Worm (Caenorhabditis elegans): Measurements from ENCODE around the gene Y94H6A.10.
A peak's percentile ranks its signal among the peaks of the same experiment; 100 is the strongest.

The Y94H6A.10 gene

DNA sequence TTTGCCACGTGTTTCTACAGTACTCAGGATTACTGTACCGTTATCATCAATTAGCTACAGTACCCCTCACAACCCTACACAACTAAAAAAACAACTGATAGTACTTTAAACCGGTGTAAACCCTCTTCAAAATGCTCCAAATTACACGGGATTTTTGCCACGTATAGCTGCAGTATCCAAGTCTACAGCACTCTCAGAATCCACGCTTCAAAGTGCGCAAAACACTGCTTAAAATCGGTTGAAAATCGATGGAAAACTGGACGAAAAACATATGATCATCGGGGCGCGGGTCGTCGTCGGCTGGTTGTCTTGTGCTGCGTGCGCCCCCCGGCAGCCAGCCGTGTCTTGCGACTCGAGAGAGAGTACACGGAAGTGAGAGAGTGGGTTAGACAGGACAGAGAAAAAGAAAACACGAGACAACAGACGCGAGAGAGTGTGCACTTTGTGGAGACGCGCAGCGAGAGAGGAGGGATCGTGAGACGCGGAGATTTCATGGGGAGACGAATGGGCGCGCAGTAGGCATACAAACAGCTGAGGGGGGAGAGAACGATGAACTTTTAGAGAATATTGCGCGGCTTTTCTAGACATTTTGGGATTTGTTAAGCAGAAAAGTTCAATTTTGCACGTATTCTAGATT is 2.0 kb downstream of the Y94H6A.10 start (continued):
- TF ChIP-seq C16A3.4 (tag; optimal IDR thresholded peaks at IDR 0.05) (peak; percentile 57), ceh-8 (GFP tag; optimal IDR thresholded peaks at IDR 0.05) (peak; percentile 34), pag-3 (tag; optimal IDR thresholded peaks at IDR 0.05; ENCODE audit: borderline replicate concordance, insufficient read depth) (no peak), fkh-8 (tag; optimal IDR thresholded peaks at IDR 0.05) (peak; percentile 97), lsy-2 (tag; optimal IDR thresholded peaks at IDR 0.05) (peak; percentile 86 to 90), ceh-82 (tag; optimal IDR thresholded peaks at IDR 0.05) (peak; percentile 55 to 91 (median 88)), vab-15 (tag; optimal IDR thresholded peaks at IDR 0.05) (no peak), unc-86 (tag; optimal IDR thresholded peaks at IDR 0.05) (peak; percentile 94)

- TF ChIP-seq unc-30 (tag; optimal IDR thresholded peaks at IDR 0.05) (no peak), Y116A8C.19 (tag; optimal IDR thresholded peaks at IDR 0.05; ENCODE audit: borderline replicate concordance) (no peak), nhr-12 (tag; optimal IDR thresholded peaks at IDR 0.05) (no peak), ceh-90 (tag; optimal IDR thresholded peaks at IDR 0.05) (peak; percentile 3), ama-1 (optimal IDR thresholded peaks at IDR 0.05) (no peak)
Observed at ce11 chrIV:2707012-2707411, 3.5 kb downstream of the Y94H6A.10 start, which contains the start of gene ubc-8. TSS of gene ubc-8 (minus strand) at chrIV:2707238.

DNA sequence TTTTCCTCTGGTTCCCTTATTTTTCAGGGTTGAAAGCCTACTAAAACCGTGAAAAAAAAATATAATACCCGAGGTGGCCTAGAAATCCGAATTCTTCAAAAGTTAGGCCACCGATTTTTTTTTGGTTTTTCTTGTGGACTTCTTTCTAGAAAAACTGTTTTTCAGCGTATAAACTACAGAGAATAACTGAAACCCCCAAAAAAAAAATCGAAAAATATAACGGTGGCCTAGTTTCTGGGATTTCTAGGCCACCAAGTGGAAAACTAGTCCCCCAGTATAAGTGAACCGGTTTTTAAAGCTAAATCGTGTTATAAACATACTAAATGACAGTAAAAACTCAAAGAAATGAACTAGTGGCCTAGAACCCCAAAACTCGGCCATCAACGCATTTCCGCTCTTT is 4.8 kb downstream of the Y94H6A.10 start:
- TF ChIP-seq ceh-8 (GFP tag; optimal IDR thresholded peaks at IDR 0.05) (no peak), efl-1 (optimal IDR thresholded peaks at IDR 0.05) (no peak), efl-1 (GFP tag; optimal IDR thresholded peaks at IDR 0.05 in 1 of 2) (peak in 1 of 2 experiments; percentile 5), nhr-90 (tag; optimal IDR thresholded peaks at IDR 0.05; ENCODE audit: poor library complexity) (no peak), mdl-1 (tag; optimal IDR thresholded peaks at IDR 0.05) (no peak), ceh-90 (tag; optimal IDR thresholded peaks at IDR 0.05) (peak; percentile 32), rnt-1 (tag; optimal IDR thresholded peaks at IDR 0.05) (peak; percentile 10), lin-13 (GFP tag; optimal IDR thresholded peaks at IDR 0.05) (no peak), unc-98 (GFP tag; IDR thresholded peaks at IDR 0.05) (no peak), swsn-7 (tag; optimal IDR thresholded peaks at IDR 0.05) (no peak), fkh-8 (tag; optimal IDR thresholded peaks at IDR 0.05) (no peak), nhr-85 (tag) (peak; percentile 68), ztf-11 (tag; optimal IDR thresholded peaks at IDR 0.05) (peak in 1 of 2 experiments; percentile 10)

ce11 chrIV:2703927-2704401 is 6.5 kb downstream of the Y94H6A.10 start, which contains the start of gene Y94H6A.5:
TSS of gene Y94H6A.5 (minus strand) at chrIV:2703977.
- peak; percentile 33 for TF ChIP-seq xbp-1 (tag; optimal IDR thresholded peaks at IDR 0.05)
- TF ChIP-seq mef-2 (tag; optimal IDR thresholded peaks at IDR 0.05) = no peak
- TF ChIP-seq ceh-90 (tag; optimal IDR thresholded peaks at IDR 0.05) = no peak
- TF ChIP-seq jun-1 (tag; optimal IDR thresholded peaks at IDR 0.05) = no peak
- peak in 2 of 3 experiments; percentile 23 to 59 for TF ChIP-seq ceh-82 (tag; optimal IDR thresholded peaks at IDR 0.05)
- no peak for TF ChIP-seq nhr-20 (tag; optimal IDR thresholded peaks at IDR 0.05)
- TF ChIP-seq blmp-1 (tag; optimal IDR thresholded peaks at IDR 0.05) = peak; percentile 33
- peak; percentile 92 for TF ChIP-seq F16B12.6 (tag; optimal IDR thresholded peaks at IDR 0.05)
- no peak for TF ChIP-seq tlp-1 (tag; optimal IDR thresholded peaks at IDR 0.05)
- TF ChIP-seq pax-3 (tag; optimal IDR thresholded peaks at IDR 0.05) = no peak
- TF ChIP-seq ces-1 (GFP tag; optimal IDR thresholded peaks at IDR 0.05) = no peak
- no peak for TF ChIP-seq nhr-28 (tag; optimal IDR thresholded peaks at IDR 0.05)
- TF ChIP-seq aha-1 (tag; optimal IDR thresholded peaks at IDR 0.05) = no peak
- TF ChIP-seq ama-1 (optimal IDR thresholded peaks at IDR 0.05) = peak; percentile 45
- peak; percentile 42; the same call in 1 of the 2 replicates for TF ChIP-seq isw-1 (GFP tag; IDR thresholded peaks at IDR 0.05)
- TF ChIP-seq C16A3.4 (tag; optimal IDR thresholded peaks at IDR 0.05) = peak; percentile 36
- no peak for TF ChIP-seq unc-30 (tag; optimal IDR thresholded peaks at IDR 0.05)
- peak; percentile 57 for TF ChIP-seq snu-23 (GFP tag; optimal IDR thresholded peaks at IDR 0.05)
- peak; percentile 43 for TF ChIP-seq ztf-4 (tag; optimal IDR thresholded peaks at IDR 0.05)
- TF ChIP-seq lin-14 (GFP tag; optimal IDR thresholded peaks at IDR 0.05) = no peak
- TF ChIP-seq nhr-47 (tag; optimal IDR thresholded peaks at IDR 0.05) = peak; percentile 56
- no peak for TF ChIP-seq sup-37 (GFP tag; optimal IDR thresholded peaks at IDR 0.05)
- no peak for TF ChIP-seq sox-4 (tag; optimal IDR thresholded peaks at IDR 0.05)
- TF ChIP-seq nhr-237 (tag; optimal IDR thresholded peaks at IDR 0.05) = no peak
- TF ChIP-seq lin-15B (tag; optimal IDR thresholded peaks at IDR 0.05) = no peak
- TF ChIP-seq egl-27 (tag; optimal IDR thresholded peaks at IDR 0.05) = no peak
- TF ChIP-seq hlh-4 (tag; optimal IDR thresholded peaks at IDR 0.05) = no peak
- TF ChIP-seq nhr-77 (tag; optimal IDR thresholded peaks at IDR 0.05) = no peak
- TF ChIP-seq nhr-76 (tag; optimal IDR thresholded peaks at IDR 0.05) = no peak

All from whole organism, L1 larva.